Worm (Caenorhabditis elegans): ENCODE data around the gene F54A3.2.

DNA sequence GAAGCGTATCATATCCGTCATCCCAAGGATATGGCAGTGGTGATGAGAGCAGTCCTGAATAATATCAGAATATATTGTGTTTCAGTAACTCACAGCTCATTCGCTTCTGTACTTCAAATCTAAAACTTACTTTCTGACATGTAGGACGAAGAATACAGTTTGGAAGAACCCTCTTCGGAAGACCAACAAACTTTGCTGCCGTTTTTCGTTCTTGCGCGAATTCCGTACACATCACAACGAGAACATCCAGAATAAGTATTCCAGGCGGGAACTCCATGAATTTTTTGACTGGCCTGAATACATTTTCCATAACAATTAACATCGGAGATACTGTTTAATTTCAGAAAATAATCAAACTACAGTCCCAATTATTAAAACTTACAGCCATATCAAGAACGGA is 34.0 kb downstream of the F54A3.2 start, which contains the start of gene K09F6.15:
- TF ChIP-seq ama-1 (optimal IDR thresholded peaks at IDR 0.05) (no peak), flt-1 (GFP tag; IDR thresholded peaks at IDR 0.05) (no peak), F13C5.2 (tag; optimal IDR thresholded peaks at IDR 0.05) (no peak), pes-1 (GFP tag; IDR thresholded peaks at IDR 0.05) (no peak), tbx-11 (GFP tag; IDR thresholded peaks at IDR 0.05) (no peak), tra-4 (tag; optimal IDR thresholded peaks at IDR 0.05) (no peak), scrt-1 (GFP tag; IDR thresholded peaks at IDR 0.05) (no peak), hmbx-1 (tag; optimal IDR thresholded peaks at IDR 0.05) (no peak), sea-1 (GFP tag; conservative IDR thresholded peaks at IDR 0.05) (no peak), hnd-1 (tag; optimal IDR thresholded peaks at IDR 0.05) (no peak), B0310.2 (tag; optimal IDR thresholded peaks at IDR 0.05) (no peak), ceh-13 (GFP tag; optimal IDR thresholded peaks at IDR 0.05) (no peak), hmg-4 (GFP tag; optimal IDR thresholded peaks at IDR 0.05) (no peak), ets-7 (tag; optimal IDR thresholded peaks at IDR 0.05) (no peak)

Data from whole organism, early embryonic.